Fruit fly (Drosophila melanogaster): ENCODE data around the gene Reph.

Reph gene

DNA sequence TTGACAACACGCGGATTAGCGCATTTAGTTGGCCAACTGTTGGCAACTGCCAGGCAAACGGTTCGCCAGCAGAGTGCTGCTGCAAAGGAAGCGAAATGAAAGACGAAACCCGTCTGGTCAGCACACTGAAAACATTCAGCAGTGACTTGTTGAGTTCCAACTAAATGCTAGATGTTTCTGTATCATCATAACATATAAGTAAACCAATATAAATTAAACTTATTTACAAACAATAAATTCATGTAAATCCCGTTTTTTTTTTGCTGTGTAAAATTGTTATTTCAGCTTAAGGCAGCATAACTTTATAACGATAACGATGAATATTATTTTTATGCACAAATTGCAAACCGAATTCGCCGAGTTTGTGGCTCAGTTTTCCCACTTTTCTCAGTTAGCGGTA lies 54.8 kb downstream of the Reph start (continued):
- no peak for TF ChIP-seq Tbp (GFP tag; optimal IDR thresholded peaks at IDR 0.05)
